Fruit fly (Drosophila melanogaster): ENCODE results near the gene Fam92.
A peak's percentile ranks its signal among the peaks of the same experiment; 100 is the strongest.

Fam92 gene

DNA sequence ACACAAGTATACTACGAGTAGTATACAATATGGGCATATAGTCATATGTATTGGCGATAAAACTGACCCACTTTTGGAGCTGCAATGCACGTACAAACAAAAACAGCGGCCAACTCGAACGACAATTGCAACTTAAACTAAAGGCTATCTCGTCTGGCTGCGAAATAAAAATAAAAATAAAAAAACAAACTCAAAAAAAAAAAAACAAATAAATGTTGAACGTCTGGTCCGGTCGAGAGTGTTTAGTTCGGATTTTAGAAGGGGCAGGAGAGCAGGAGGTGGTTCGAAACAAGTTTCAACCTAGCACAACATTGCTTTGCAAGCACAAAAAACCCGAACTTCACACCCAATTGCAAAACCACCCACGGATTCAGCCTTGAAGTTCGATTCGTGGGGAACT lies 47.2 kb downstream of the Fam92 start (continued):
- no peak for TF ChIP-seq vri (GFP tag; optimal IDR thresholded peaks at IDR 0.05)
- peak; percentile 62; the same call in 2 of the 3 replicates for TF ChIP-seq CG8119 (GFP tag; IDR thresholded peaks at IDR 0.05)
- TF ChIP-seq CG6276 (GFP tag; optimal IDR thresholded peaks at IDR 0.05), result peak; percentile 39
- no peak for TF ChIP-seq fd85E (GFP tag; optimal IDR thresholded peaks at IDR 0.05)
- no peak for TF ChIP-seq Eip78C (GFP tag)
- no peak for TF ChIP-seq Ets21C (GFP tag; optimal IDR thresholded peaks at IDR 0.05)

- no peak for TF ChIP-seq dac (GFP tag; optimal IDR thresholded peaks at IDR 0.05)
- no peak for TF ChIP-seq CG11902 (GFP tag; optimal IDR thresholded peaks at IDR 0.05)
- TF ChIP-seq Met (GFP tag; optimal IDR thresholded peaks at IDR 0.05), result no peak
- no peak for TF ChIP-seq Sox14 (GFP tag; optimal IDR thresholded peaks at IDR 0.05)
- TF ChIP-seq fkh (GFP tag; optimal IDR thresholded peaks at IDR 0.05), result no peak
- TF ChIP-seq spab (GFP tag; optimal IDR thresholded peaks at IDR 0.05), result no peak
- TF ChIP-seq lz (GFP tag; optimal IDR thresholded peaks at IDR 0.05), result no peak
- no peak for TF ChIP-seq Hr39 (GFP tag; optimal IDR thresholded peaks at IDR 0.05)
- no peak for TF ChIP-seq CG10631 (GFP tag; optimal IDR thresholded peaks at IDR 0.05)
- TF ChIP-seq eg (GFP tag; IDR thresholded peaks at IDR 0.05), result no peak
- no peak for TF ChIP-seq CG8319 (GFP tag; optimal IDR thresholded peaks at IDR 0.05)
- no peak for TF ChIP-seq CG1621 (tag; optimal IDR thresholded peaks at IDR 0.05)
- TF ChIP-seq pdm3 (GFP tag; optimal IDR thresholded peaks at IDR 0.05), result no peak
- TF ChIP-seq CG8119 (GFP tag; IDR thresholded peaks at IDR 0.05), result no peak
- TF ChIP-seq salr (GFP tag; optimal IDR thresholded peaks at IDR 0.05), result no peak
- TF ChIP-seq CG15336 (GFP tag; IDR thresholded peaks at IDR 0.05), result no peak
- no peak for TF ChIP-seq fd85E (GFP tag; optimal IDR thresholded peaks at IDR 0.05)
- TF ChIP-seq Hr4 (GFP tag; optimal IDR thresholded peaks at IDR 0.05), result no peak
- TF ChIP-seq CG7368 (GFP tag; optimal IDR thresholded peaks at IDR 0.05), result no peak
Measured at dm6 chr2L:12472988-12473387, 48.3 kb downstream of the Fam92 start.

DNA sequence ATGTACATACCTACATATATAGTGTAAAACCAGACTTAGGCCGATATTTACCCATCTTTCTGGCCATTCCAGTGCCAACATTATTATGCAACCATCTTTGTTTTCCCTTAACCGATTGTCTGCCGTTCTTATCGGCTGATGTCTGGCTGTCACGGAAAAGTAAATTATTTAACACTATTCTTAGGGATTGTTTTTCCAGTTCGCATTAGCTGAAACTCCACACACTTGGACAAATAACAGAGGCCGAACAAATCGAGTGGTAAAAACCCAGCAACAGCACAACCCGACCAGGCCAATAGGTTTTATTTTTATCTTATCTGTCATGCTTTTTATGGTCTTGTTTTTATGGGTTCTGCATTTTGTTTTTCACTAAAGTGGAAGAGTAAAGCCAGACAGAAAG lies 48.9 kb downstream of the Fam92 start:
- TF ChIP-seq fd85E (GFP tag; optimal IDR thresholded peaks at IDR 0.05), result no peak
- peak; percentile 59 for TF ChIP-seq fkh (GFP tag; optimal IDR thresholded peaks at IDR 0.05)

DNA sequence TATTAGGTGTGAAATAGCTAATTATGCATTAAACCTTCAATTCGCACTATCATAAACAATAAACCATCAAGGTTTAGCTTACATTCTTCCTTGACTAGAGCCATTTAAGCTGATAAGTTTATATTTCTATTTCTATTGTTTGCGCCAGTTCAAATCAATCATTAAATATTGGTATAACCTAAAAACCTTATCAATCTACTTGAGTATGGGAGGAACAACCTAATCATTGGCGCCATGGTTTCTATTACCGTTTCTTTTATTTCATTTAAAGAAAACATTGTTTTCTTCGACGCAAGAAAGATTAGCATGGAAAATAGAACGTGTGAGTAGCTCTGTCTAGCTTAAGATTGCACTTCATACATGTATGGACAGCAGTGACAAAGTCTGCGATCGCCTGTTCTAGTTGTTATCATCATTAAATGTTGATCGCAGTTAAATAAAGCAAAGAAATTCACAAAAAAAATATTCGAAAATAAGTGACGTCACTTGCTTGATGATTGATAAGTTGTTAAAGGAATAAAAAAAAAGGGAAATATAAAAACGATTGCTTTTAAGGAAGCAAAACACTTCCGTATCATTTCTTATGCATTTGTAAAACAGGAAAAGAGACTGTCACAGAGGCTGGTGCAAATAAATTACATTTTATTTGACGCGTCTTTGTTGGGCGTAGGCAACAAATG lies 49.6 kb downstream of the Fam92 start:
- TF ChIP-seq fkh (GFP tag; optimal IDR thresholded peaks at IDR 0.05), result peak; percentile 32
- peak; percentile 54 for TF ChIP-seq Eip78C (GFP tag)
- TF ChIP-seq eg (GFP tag; IDR thresholded peaks at IDR 0.05), result no peak
- TF ChIP-seq vri (GFP tag; optimal IDR thresholded peaks at IDR 0.05), result peak; percentile 48
- TF ChIP-seq achi (GFP tag; optimal IDR thresholded peaks at IDR 0.05), result no peak
- peak; percentile 27 for TF ChIP-seq CG6276 (GFP tag; optimal IDR thresholded peaks at IDR 0.05)
- peak; percentile 5 for TF ChIP-seq svp (GFP tag)

dm6 chr2L:12475308-12475707 lies 50.6 kb downstream of the Fam92 start:
- TF ChIP-seq ss (GFP tag; optimal IDR thresholded peaks at IDR 0.05) (peak in 1 of 2 experiments; percentile 49), spab (GFP tag; optimal IDR thresholded peaks at IDR 0.05) (no peak), CG7368 (GFP tag; optimal IDR thresholded peaks at IDR 0.05) (no peak), CG6792 (GFP tag; optimal IDR thresholded peaks at IDR 0.05) (peak; percentile 33), CG6808 (GFP tag; optimal IDR thresholded peaks at IDR 0.05) (peak; percentile 30), salr (GFP tag; optimal IDR thresholded peaks at IDR 0.05) (peak in 1 of 2 experiments; percentile 0), cyc (GFP tag; optimal IDR thresholded peaks at IDR 0.05) (no peak), net (GFP tag; optimal IDR thresholded peaks at IDR 0.05) (no peak), fd59A (GFP tag; optimal IDR thresholded peaks at IDR 0.05) (no peak), Blimp-1 (GFP tag; optimal IDR thresholded peaks at IDR 0.05) (peak; percentile 31), eg (GFP tag; IDR thresholded peaks at IDR 0.05) (peak; percentile 39; the same call in 1 of the 3 replicates), Eip78C (GFP tag) (peak; percentile 63), CG8319 (GFP tag; optimal IDR thresholded peaks at IDR 0.05) (no peak), esn (GFP tag; optimal IDR thresholded peaks at IDR 0.05) (peak; percentile 42), vri (GFP tag; optimal IDR thresholded peaks at IDR 0.05) (peak; percentile 86), CG15336 (GFP tag; IDR thresholded peaks at IDR 0.05) (no peak), fd85E (GFP tag; optimal IDR thresholded peaks at IDR 0.05) (no peak), CG6163 (GFP tag; IDR thresholded peaks at IDR 0.05) (peak; percentile 61), dsx (GFP tag; optimal IDR thresholded peaks at IDR 0.05; ENCODE audit: poor library complexity, severe bottlenecking) (no peak), svp (GFP tag) (peak; percentile 84), CG6276 (GFP tag; optimal IDR thresholded peaks at IDR 0.05) (peak; percentile 25), Smox (GFP tag; optimal IDR thresholded peaks at IDR 0.05) (no peak), CG6854 (GFP tag; optimal IDR thresholded peaks at IDR 0.05) (no peak), dac (GFP tag; optimal IDR thresholded peaks at IDR 0.05) (no peak), topi (GFP tag; optimal IDR thresholded peaks at IDR 0.05) (peak; percentile 41), CG34406 (GFP tag; optimal IDR thresholded peaks at IDR 0.05) (peak; percentile 4), CG11762 (GFP tag; optimal IDR thresholded peaks at IDR 0.05; ENCODE audit: insufficient read depth) (no peak), Sox102F (GFP tag; optimal IDR thresholded peaks at IDR 0.05) (peak; percentile 61)
